Worm (Caenorhabditis elegans) whole organism, young adult: Measurements from ENCODE around the gene pals-22.

Experiments used
- ceh-27 ChIP-seq: fragments of 200-800 bp; sonication (Bioruptor generic); optimal IDR thresholded peaks from 2 replicates; lab custom pipeline; 2018; ENCODE audit warnings: mild to moderate bottlenecking, missing genetic modification characterization, moderate library complexity, missing compliant biosample characterization
- ets-4 ChIP-seq: fragments of 200-800 bp; sonication (Bioruptor generic); optimal IDR thresholded peaks from 2 replicates; lab custom pipeline; 2018; ENCODE audit warnings: mild to moderate bottlenecking, missing genetic modification characterization, missing compliant biosample characterization
- lin-40 ChIP-seq: sonication (generic microtip); optimal IDR thresholded peaks from 2 replicates; lab custom pipeline; 2016; ENCODE audit warnings: missing genetic modification characterization, mild to moderate bottlenecking, missing compliant biosample characterization, missing genotype, missing genetic modification reagents
- mcd-1 ChIP-seq: fragments of 200-800 bp; sonication (Bioruptor generic); IDR thresholded peaks from 2 replicates; pipeline ENCODE4 v1.3.6; 2022; ENCODE audit warnings: missing genetic modification reagents, missing genetic modification characterization, missing compliant biosample characterization
- unc-62 ChIP-seq: fragments of 150-350 bp; optimal IDR thresholded peaks from 2 replicates; lab custom pipeline; 2014; ENCODE audit warnings: missing biosample characterization, missing genetic modification reagents, missing genetic modification characterization

ce11 chrIII:131627-132026, 591 bp upstream of the pals-22 start:
- TF ChIP-seq lin-40 (tag; lab: Kevin White, UChicago) (no peak), ceh-27 (GFP tag; lab: Kevin White, UChicago) (no peak), mcd-1 (GFP tag; lab: Robert Waterston, UW) (peak; percentile 81), ets-4 (no peak), unc-62 (GFP tag; lab: Kevin White, UChicago) (no peak)
